Fruit fly (Drosophila melanogaster) whole organism, prepupa: ENCODE results near the gene Spase25.
A peak's percentile ranks its signal among the peaks of the same experiment; 100 is the strongest.

Experiments
- Blimp-1 ChIP-seq: fragments of 200-800 bp; sonication (Bioruptor generic); optimal IDR thresholded peaks from 3 replicates; lab custom pipeline; 2017; ENCODE audit warnings: missing biosample characterization, missing genetic modification characterization, mild to moderate bottlenecking, moderate library complexity, missing genetic modification reagents
- CG10631 ChIP-seq: fragments of 200-800 bp; sonication (Bioruptor generic); optimal IDR thresholded peaks from 2 replicates; lab custom pipeline; 2016; ENCODE audit warnings: missing biosample characterization, missing genetic modification characterization
- CG10669 ChIP-seq: fragments of 200-800 bp; sonication (Bioruptor generic); optimal IDR thresholded peaks from 3 replicates; lab custom pipeline; 2018; ENCODE audit warnings: missing biosample characterization, mild to moderate bottlenecking, missing genetic modification characterization, moderate library complexity
- CG11294 ChIP-seq: fragments of 200-800 bp; sonication (Bioruptor generic); IDR thresholded peaks from 2 replicates; pipeline ENCODE4 v1.3.6; 2022; ENCODE audit warnings: missing biosample characterization, missing genetic modification characterization
- CG11762 ChIP-seq: fragments of 200-800 bp; sonication (Bioruptor generic); optimal IDR thresholded peaks from 3 replicates; lab custom pipeline; 2016; ENCODE audit warnings: missing biosample characterization, missing genetic modification characterization; ENCODE audit not compliant: insufficient read depth
- CG15336 ChIP-seq: fragments of 200-800 bp; sonication (Bioruptor generic); IDR thresholded peaks from 2 replicates; pipeline ENCODE4 v1.3.6; 2022; ENCODE audit warnings: missing biosample characterization, missing genetic modification characterization
- CG1621 ChIP-seq: fragments of 200-800 bp; sonication (Bioruptor generic); optimal IDR thresholded peaks from 3 replicates; lab custom pipeline; 2018; ENCODE audit warnings: missing biosample characterization, mild to moderate bottlenecking, missing genetic modification characterization
- CG16779 ChIP-seq: fragments of 200-800 bp; sonication (Bioruptor generic); optimal IDR thresholded peaks from 3 replicates; lab custom pipeline; 2017; ENCODE audit warnings: missing biosample characterization, mild to moderate bottlenecking, missing genetic modification characterization
- CG3032 ChIP-seq: fragments of 200-800 bp; optimal IDR thresholded peaks from 2 replicates; lab custom pipeline; 2019; ENCODE audit warnings: missing biosample characterization, mild to moderate bottlenecking, missing genetic modification characterization, moderate library complexity
- CG31627 ChIP-seq: fragments of 200-800 bp; sonication (Bioruptor generic); optimal IDR thresholded peaks from 3 replicates; lab custom pipeline; 2016; ENCODE audit warnings: missing biosample characterization, missing genetic modification characterization
- CG32006 ChIP-seq: fragments of 200-800 bp; sonication (Bioruptor generic); optimal IDR thresholded peaks from 3 replicates; lab custom pipeline; 2017; ENCODE audit warnings: missing biosample characterization, mild to moderate bottlenecking, missing genetic modification characterization
- CG34406 ChIP-seq: fragments of 200-800 bp; sonication (Bioruptor generic); optimal IDR thresholded peaks from 3 replicates; lab custom pipeline; 2016; ENCODE audit warnings: missing biosample characterization, missing genetic modification characterization
- CG3919 ChIP-seq: fragments of 200-800 bp; sonication (Bioruptor generic); optimal IDR thresholded peaks from 3 replicates; lab custom pipeline; 2016; ENCODE audit warnings: missing biosample characterization, missing genetic modification characterization
- CG4318 ChIP-seq: fragments of 200-800 bp; sonication (Bioruptor generic); optimal IDR thresholded peaks from 3 replicates; lab custom pipeline; 2017; ENCODE audit warnings: missing biosample characterization, mild to moderate bottlenecking, missing genetic modification characterization
- CG6163 ChIP-seq: fragments of 200-800 bp; sonication (Bioruptor generic); IDR thresholded peaks from 3 replicates; pipeline ENCODE4 v1.3.6; 2022; ENCODE audit warnings: missing biosample characterization, missing genetic modification characterization
- CG6276 ChIP-seq: fragments of 200-800 bp; sonication (Bioruptor generic); optimal IDR thresholded peaks from 2 replicates; lab custom pipeline; 2017; ENCODE audit warnings: missing biosample characterization, mild to moderate bottlenecking, missing genetic modification characterization
- CG6808 ChIP-seq: fragments of 200-800 bp; sonication (Bioruptor generic); optimal IDR thresholded peaks from 3 replicates; lab custom pipeline; 2017; ENCODE audit warnings: missing biosample characterization, missing genetic modification characterization, mild to moderate bottlenecking, moderate library complexity, missing genetic modification reagents
- CG6854 ChIP-seq: fragments of 200-800 bp; sonication (Bioruptor generic); optimal IDR thresholded peaks from 2 replicates; lab custom pipeline; 2017; ENCODE audit warnings: missing biosample characterization, mild to moderate bottlenecking, missing genetic modification characterization
- CG7368 ChIP-seq: fragments of 200-800 bp; sonication (Bioruptor generic); optimal IDR thresholded peaks from 3 replicates; lab custom pipeline; 2016; ENCODE audit warnings: missing biosample characterization, missing genetic modification characterization
- CG8319 ChIP-seq: fragments of 200-800 bp; sonication (Bioruptor generic); optimal IDR thresholded peaks from 3 replicates; lab custom pipeline; 2016; ENCODE audit warnings: missing biosample characterization, missing genetic modification characterization
- CG8632 ChIP-seq: fragments of 200-800 bp; sonication (Bioruptor generic); optimal IDR thresholded peaks from 3 replicates; lab custom pipeline; 2016; ENCODE audit warnings: missing biosample characterization, missing genetic modification characterization
- Eip75B ChIP-seq: fragments of 200-800 bp; sonication (Bioruptor generic); optimal IDR thresholded peaks from 3 replicates; lab custom pipeline; 2016; ENCODE audit warnings: missing biosample characterization, missing genetic modification characterization
- Eip78C ChIP-seq: fragments of 200-800 bp; sonication (Bioruptor generic); peaks from one replicate; lab custom pipeline; 2016; ENCODE audit warnings: missing biosample characterization, missing genetic modification characterization
- Eip93F ChIP-seq: fragments of 200-800 bp; sonication (Bioruptor generic); optimal IDR thresholded peaks from 2 replicates; lab custom pipeline; 2016; ENCODE audit warnings: missing biosample characterization, mild to moderate bottlenecking, missing genetic modification characterization
- Ets21C ChIP-seq: fragments of 200-800 bp; sonication (Bioruptor generic); optimal IDR thresholded peaks from 3 replicates; lab custom pipeline; 2016; ENCODE audit warnings: missing biosample characterization, missing genetic modification characterization
- Ets96B ChIP-seq: fragments of 200-800 bp; optimal IDR thresholded peaks from 2 replicates; lab custom pipeline; 2019; ENCODE audit warnings: missing biosample characterization, mild to moderate bottlenecking, missing genetic modification characterization, moderate library complexity
- Gug ChIP-seq: fragments of 200-800 bp; sonication (Bioruptor generic); IDR thresholded peaks from 2 replicates; pipeline ENCODE4 v1.3.6; 2022; ENCODE audit warnings: missing biosample characterization, missing genetic modification characterization
- Hr38 ChIP-seq: sonication (Bioruptor generic); optimal IDR thresholded peaks from 2 replicates; lab custom pipeline; 2016; ENCODE audit warnings: missing biosample characterization, missing genetic modification characterization
- Hr39 ChIP-seq: fragments of 200-800 bp; sonication (Bioruptor generic); optimal IDR thresholded peaks from 2 replicates; lab custom pipeline; 2016; ENCODE audit warnings: missing biosample characterization, missing genetic modification characterization
- Lpt ChIP-seq: fragments of 200-800 bp; sonication (Bioruptor generic); optimal IDR thresholded peaks from 3 replicates; lab custom pipeline; 2016; ENCODE audit warnings: missing biosample characterization, missing genetic modification characterization
- Met ChIP-seq: fragments of 200-800 bp; sonication (Bioruptor generic); optimal IDR thresholded peaks from 3 replicates; lab custom pipeline; 2016; ENCODE audit warnings: missing biosample characterization, missing genetic modification characterization
- Sox102F ChIP-seq: fragments of 200-800 bp; sonication (Bioruptor generic); optimal IDR thresholded peaks from 2 replicates; lab custom pipeline; 2016; ENCODE audit warnings: missing biosample characterization, mild to moderate bottlenecking, missing genetic modification characterization
- Sox14 ChIP-seq: fragments of 200-800 bp; sonication (Bioruptor generic); optimal IDR thresholded peaks from 3 replicates; lab custom pipeline; 2016; ENCODE audit warnings: missing biosample characterization, missing genetic modification characterization
- Sox15 ChIP-seq: fragments of 200-800 bp; sonication (Bioruptor generic); optimal IDR thresholded peaks from 3 replicates; lab custom pipeline; 2016; ENCODE audit warnings: missing biosample characterization, missing genetic modification characterization
- achi ChIP-seq: fragments of 200-800 bp; sonication (Bioruptor generic); optimal IDR thresholded peaks from 3 replicates; lab custom pipeline; 2016; ENCODE audit warnings: missing biosample characterization, missing genetic modification characterization
- acj6 ChIP-seq: fragments of 200-800 bp; sonication (Bioruptor generic); optimal IDR thresholded peaks from 3 replicates; lab custom pipeline; 2016; ENCODE audit warnings: missing biosample characterization, missing genetic modification characterization
- cyc ChIP-seq: fragments of 200-800 bp; sonication (Bioruptor generic); optimal IDR thresholded peaks from 3 replicates; lab custom pipeline; 2016; ENCODE audit warnings: missing biosample characterization, missing genetic modification characterization
- dac ChIP-seq: fragments of 200-800 bp; sonication (Bioruptor generic); optimal IDR thresholded peaks from 2 replicates; lab custom pipeline; 2017; ENCODE audit warnings: missing biosample characterization, mild to moderate bottlenecking, missing genetic modification characterization
- dsx ChIP-seq: fragments of 200-800 bp; optimal IDR thresholded peaks from 3 replicates; lab custom pipeline; 2019; ENCODE audit warnings: missing biosample characterization, mild to moderate bottlenecking, missing genetic modification characterization, moderate library complexity; ENCODE audit not compliant: poor library complexity, severe bottlenecking
- eg ChIP-seq: fragments of 200-800 bp; sonication (Bioruptor generic); IDR thresholded peaks from 3 replicates; pipeline ENCODE4 v1.3.6; 2022; ENCODE audit warnings: missing biosample characterization, missing genetic modification characterization
- esn ChIP-seq: fragments of 200-800 bp; sonication (Bioruptor generic); optimal IDR thresholded peaks from 2 replicates; lab custom pipeline; 2016; ENCODE audit warnings: missing biosample characterization, mild to moderate bottlenecking, missing genetic modification characterization, moderate library complexity
- fd59A ChIP-seq: fragments of 200-800 bp; sonication (Bioruptor generic); optimal IDR thresholded peaks from 2 replicates; lab custom pipeline; 2017; ENCODE audit warnings: missing biosample characterization, mild to moderate bottlenecking, missing genetic modification characterization, missing genetic modification reagents
- fd85E ChIP-seq: fragments of 200-800 bp; sonication (Bioruptor generic); optimal IDR thresholded peaks from 3 replicates; lab custom pipeline; 2016; ENCODE audit warnings: missing biosample characterization, missing genetic modification characterization
- fkh ChIP-seq: fragments of 200-800 bp; sonication (Bioruptor generic); optimal IDR thresholded peaks from 3 replicates; lab custom pipeline; 2017; ENCODE audit warnings: missing biosample characterization, mild to moderate bottlenecking, missing genetic modification characterization, moderate library complexity
- net ChIP-seq: fragments of 200-800 bp; sonication (Bioruptor generic); optimal IDR thresholded peaks from 3 replicates; lab custom pipeline; 2016; ENCODE audit warnings: missing biosample characterization, missing genetic modification characterization
- pdm3 ChIP-seq: fragments of 200-800 bp; sonication (Bioruptor generic); optimal IDR thresholded peaks from 3 replicates; lab custom pipeline; 2016; ENCODE audit warnings: missing biosample characterization, missing genetic modification characterization
- salr ChIP-seq, 2 experiments: fragments of 200-800 bp; sonication (Bioruptor generic); optimal IDR thresholded peaks; 3 replicates each; lab custom pipeline; 2016 to 2018; ENCODE audit warnings: missing biosample characterization in 2 of 2, missing genetic modification characterization in 2 of 2, mild to moderate bottlenecking in 1 of 2
- spab ChIP-seq: fragments of 200-800 bp; sonication (Bioruptor generic); optimal IDR thresholded peaks from 2 replicates; lab custom pipeline; 2017; ENCODE audit warnings: missing biosample characterization, mild to moderate bottlenecking, missing genetic modification characterization, missing genetic modification reagents
- ss ChIP-seq, 2 experiments: fragments of 200-800 bp; sonication (Bioruptor generic); optimal IDR thresholded peaks; 2 replicates in 1 of 2; 3 replicates in 1 of 2; lab custom pipeline; 2017 to 2018; ENCODE audit warnings: mild to moderate bottlenecking in 2 of 2, missing biosample characterization in 2 of 2, missing genetic modification characterization in 2 of 2, moderate library complexity in 1 of 2
- topi ChIP-seq: fragments of 200-800 bp; sonication (Bioruptor generic); optimal IDR thresholded peaks from 3 replicates; lab custom pipeline; 2016; ENCODE audit warnings: missing biosample characterization, missing genetic modification characterization
- vri ChIP-seq: fragments of 200-800 bp; sonication (Bioruptor generic); optimal IDR thresholded peaks from 3 replicates; lab custom pipeline; 2016; ENCODE audit warnings: missing biosample characterization, mild to moderate bottlenecking, missing genetic modification characterization

The Spase25 gene

DNA sequence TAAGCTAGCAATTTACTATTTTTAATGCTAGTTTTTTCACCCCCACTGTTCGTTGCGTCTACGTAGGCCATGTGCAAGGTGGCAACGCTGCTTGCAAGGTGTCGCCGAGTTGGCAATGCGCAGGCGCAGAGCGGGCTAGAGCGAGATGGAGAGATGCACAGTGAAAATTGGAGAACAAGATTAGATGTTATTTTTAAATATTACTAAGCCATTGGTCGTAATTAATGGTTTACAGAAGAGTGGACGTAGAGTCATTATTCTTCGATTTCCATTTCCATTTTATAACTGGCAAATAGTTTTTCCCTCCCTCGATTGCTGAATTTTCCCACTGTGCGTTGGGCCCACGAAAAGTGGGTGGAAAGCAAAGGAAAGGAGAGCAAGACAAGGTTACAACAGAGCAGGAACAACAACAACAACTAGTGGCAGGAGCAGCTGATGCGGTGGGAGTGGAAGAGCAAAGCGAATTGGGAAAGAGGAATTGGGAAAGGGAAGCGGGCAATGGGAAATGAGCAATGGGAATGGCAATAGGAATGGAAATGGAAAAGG, 32.1 kb upstream of the Spase25 start:
- TF ChIP-seq fkh: no peak
- no peak for TF ChIP-seq Eip93F (GFP tag; lab: Kevin White, UChicago)
- peak; percentile 80 for TF ChIP-seq CG11294 (GFP tag; lab: Robert Waterston, UW)
- peak; percentile 57 for TF ChIP-seq vri
- TF ChIP-seq Blimp-1 (GFP tag; lab: Kevin White, UChicago): no peak
- TF ChIP-seq fd59A (GFP tag; lab: Kevin White, UChicago): peak; percentile 63
- peak; percentile 84 for TF ChIP-seq CG10631 (GFP tag; lab: Kevin White, UChicago)
- peak; percentile 68 for TF ChIP-seq Hr39 (GFP tag; lab: Kevin White, UChicago)
- peak; percentile 77 for TF ChIP-seq esn
- peak; percentile 58 to 66 for TF ChIP-seq salr (GFP tag; optimal IDR thresholded peaks at IDR 0.05; lab: Kevin White, UChicago)
- TF ChIP-seq Sox14 (GFP tag; lab: Kevin White, UChicago): peak; percentile 83
- peak; percentile 87 for TF ChIP-seq acj6 (GFP tag; lab: Kevin White, UChicago)
- peak; percentile 85 for TF ChIP-seq dsx (GFP tag; lab: Kevin White, UChicago)
- TF ChIP-seq CG31627 (GFP tag; lab: Kevin White, UChicago): peak; percentile 62
- TF ChIP-seq Eip78C: peak; percentile 94
- TF ChIP-seq cyc: peak; percentile 70
- TF ChIP-seq CG34406 (GFP tag; lab: Kevin White, UChicago): peak; percentile 71
- TF ChIP-seq Hr38: no peak
- peak; percentile 96 for TF ChIP-seq CG6163 (GFP tag; lab: Robert Waterston, UW)
- peak; percentile 88 for TF ChIP-seq pdm3 (GFP tag; lab: Kevin White, UChicago)
- TF ChIP-seq dac: peak; percentile 88
- TF ChIP-seq CG6808 (GFP tag; lab: Kevin White, UChicago): peak; percentile 68
- peak; percentile 82 for TF ChIP-seq Met (GFP tag; lab: Kevin White, UChicago)
- TF ChIP-seq Ets21C: peak; percentile 56
- TF ChIP-seq CG16779 (tag; lab: Kevin White, UChicago): peak; percentile 82
- TF ChIP-seq ss (GFP tag; optimal IDR thresholded peaks at IDR 0.05; lab: Kevin White, UChicago): peak; percentile 68 to 77
- TF ChIP-seq CG4318 (GFP tag; lab: Kevin White, UChicago): peak; percentile 89
- TF ChIP-seq spab (GFP tag; lab: Kevin White, UChicago): peak; percentile 74
- peak; percentile 93 for TF ChIP-seq CG15336 (GFP tag; lab: Robert Waterston, UW)
- peak; percentile 90 for TF ChIP-seq Gug (GFP tag; lab: Robert Waterston, UW)
- peak; percentile 66 for TF ChIP-seq Sox102F (GFP tag; lab: Kevin White, UChicago)
- peak; percentile 88 for TF ChIP-seq net (GFP tag; lab: Kevin White, UChicago)
- peak; percentile 91 for TF ChIP-seq CG32006 (GFP tag; lab: Kevin White, UChicago)
- peak; percentile 74 for TF ChIP-seq CG11762 (GFP tag; lab: Kevin White, UChicago)
- TF ChIP-seq CG3032 (tag; lab: Kevin White, UChicago): peak; percentile 78
- peak; percentile 84 for TF ChIP-seq CG6276 (GFP tag; lab: Kevin White, UChicago)
- peak; percentile 83 for TF ChIP-seq CG7368 (GFP tag; lab: Kevin White, UChicago)
- TF ChIP-seq Eip75B (GFP tag; lab: Kevin White, UChicago): peak; percentile 88
- TF ChIP-seq CG6854 (GFP tag; lab: Kevin White, UChicago): no peak
- TF ChIP-seq CG10669: peak; percentile 82
- TF ChIP-seq eg: peak; percentile 96
- TF ChIP-seq CG8632 (GFP tag; lab: Kevin White, UChicago): peak; percentile 75
- peak; percentile 80 for TF ChIP-seq CG1621
- TF ChIP-seq Lpt (GFP tag; lab: Kevin White, UChicago): peak; percentile 82
- peak; percentile 81 for TF ChIP-seq Ets96B (tag; lab: Kevin White, UChicago)
- peak; percentile 87 for TF ChIP-seq CG3919 (GFP tag; lab: Kevin White, UChicago)
- peak; percentile 86 for TF ChIP-seq achi (GFP tag; lab: Kevin White, UChicago)
- peak; percentile 56 for TF ChIP-seq fd85E (GFP tag; lab: Kevin White, UChicago)
- TF ChIP-seq Sox15: peak; percentile 41
- peak; percentile 62 for TF ChIP-seq CG8319
- peak; percentile 80 for TF ChIP-seq topi
